Fruit fly (Drosophila melanogaster) whole organism: ENCODE results near the gene amd.

Source experiments
- CG8478 ChIP-seq: fragments of >200 bp; optimal IDR thresholded peaks from 2 replicates; lab custom pipeline; 2018; ENCODE audit warnings: inconsistent platforms
- Dll ChIP-seq: fragments of >200 bp; optimal IDR thresholded peaks from 2 replicates; lab custom pipeline; 2017
- pan ChIP-seq: fragments of >200 bp; optimal IDR thresholded peaks from 2 replicates; lab custom pipeline; 2017
- psq ChIP-seq: fragments of >200 bp; optimal IDR thresholded peaks from 2 replicates; lab custom pipeline; 2017
- usp ChIP-seq: fragments of >200 bp; optimal IDR thresholded peaks from 2 replicates; lab custom pipeline; 2017; ENCODE audit warnings: missing biosample characterization, missing genetic modification characterization, mixed read lengths

DNA sequence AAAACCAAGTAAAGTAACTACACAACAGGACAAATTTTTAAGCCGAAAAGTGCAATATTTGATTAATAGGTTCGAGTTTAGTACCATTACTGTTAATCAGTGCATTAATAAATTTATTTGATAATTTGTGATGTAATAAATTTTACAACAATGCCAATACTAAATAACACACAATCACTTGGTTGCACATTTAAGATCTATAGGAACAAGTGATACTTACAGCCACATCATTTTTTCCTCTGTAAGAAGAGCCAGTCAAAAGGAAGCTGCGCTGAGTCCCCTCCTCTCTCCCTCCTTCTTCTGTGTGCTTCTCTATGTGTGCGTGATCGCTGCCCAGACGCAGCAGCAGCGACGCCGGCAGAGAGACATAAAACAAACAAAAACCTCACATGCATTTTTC lies 26.8 kb downstream of the amd start:
- TF ChIP-seq psq (lab: Kevin White, UChicago) (no peak), CG8478 (lab: Kevin White, UChicago) (no peak), Dll (lab: Kevin White, UChicago) (no peak), usp (GFP tag; lab: Kevin White, UChicago) (no peak), pan (lab: Kevin White, UChicago) (no peak)
